Fruit fly (Drosophila melanogaster) whole organism, wandering third instar larva: Measurements from ENCODE around the gene DIP-theta.

Experiments
- CG32264 ChIP-seq: fragments of 200-800 bp; sonication (Bioruptor generic); optimal IDR thresholded peaks from 2 replicates; lab custom pipeline; 2016; ENCODE audit warnings: missing biosample characterization, missing genetic modification characterization
- lola ChIP-seq: fragments of >200 bp; optimal IDR thresholded peaks from 2 replicates; lab custom pipeline; 2017; ENCODE audit warnings: missing biosample characterization, missing genetic modification characterization
- psq ChIP-seq: fragments of 200-800 bp; sonication (Bioruptor generic); optimal IDR thresholded peaks from 3 replicates; lab custom pipeline; 2017; ENCODE audit warnings: missing biosample characterization, mild to moderate bottlenecking, missing genetic modification characterization, moderate library complexity

DNA sequence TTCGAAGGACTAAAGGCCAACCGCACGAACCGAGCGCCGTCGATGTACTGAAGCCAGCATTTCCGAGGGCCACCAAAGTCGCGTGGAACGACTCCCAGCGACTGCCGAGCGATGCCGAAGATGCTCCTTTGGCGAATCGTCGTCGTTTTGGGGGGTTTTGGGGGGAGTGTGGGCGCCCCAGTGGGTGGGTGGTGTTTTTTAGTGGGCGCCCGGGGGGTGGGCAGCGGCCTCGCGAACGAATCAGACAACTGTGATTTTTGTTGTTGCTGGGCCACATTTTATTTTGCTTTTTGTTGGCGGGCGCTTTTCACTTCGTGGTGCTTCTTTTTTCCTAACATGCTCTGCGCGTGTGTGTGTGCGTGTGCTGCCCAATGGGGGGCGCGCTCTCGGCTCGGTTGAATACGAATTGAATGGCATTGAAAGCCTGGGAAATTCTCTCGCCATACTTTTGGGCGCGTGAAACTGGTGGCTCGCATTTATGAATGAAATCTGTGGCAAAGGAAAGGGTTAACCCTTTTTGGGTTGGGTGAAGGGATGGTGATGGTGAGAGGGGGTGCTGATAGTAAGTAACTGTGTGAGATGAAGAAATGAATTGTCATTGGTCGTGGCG, 40.4 kb downstream of the DIP-theta start, which contains the start of gene DIP-eta:
- TF ChIP-seq psq (no peak), CG32264 (GFP tag; lab: Kevin White, UChicago) (no peak), lola (GFP tag; lab: Kevin White, UChicago) (no peak)
